Worm (Caenorhabditis elegans) whole organism, early embryonic: ENCODE results near the gene fbxc-7.

Source experiments
- B0310.2 ChIP-seq: sonication (generic microtip); optimal IDR thresholded peaks from 2 replicates; lab custom pipeline; 2016; ENCODE audit warnings: mild to moderate bottlenecking, missing genetic modification characterization, missing compliant biosample characterization
- F13C5.2 ChIP-seq: sonication (generic microtip); optimal IDR thresholded peaks from 2 replicates; lab custom pipeline; 2017; ENCODE audit warnings: mild to moderate bottlenecking, missing genetic modification characterization, inconsistent platforms, missing compliant biosample characterization
- aly-1 ChIP-seq: sonication (generic microtip); optimal IDR thresholded peaks from 2 replicates; lab custom pipeline; 2016; ENCODE audit warnings: missing genetic modification characterization, missing compliant biosample characterization
- ama-1 ChIP-seq: fragments of 150-350 bp; optimal IDR thresholded peaks from 2 replicates; lab custom pipeline; 2014
- ceh-36 ChIP-seq: sonication (generic microtip); optimal IDR thresholded peaks from 2 replicates; lab custom pipeline; 2016; ENCODE audit warnings: missing genetic modification characterization, inconsistent platforms, missing compliant biosample characterization
- flt-1 ChIP-seq: fragments of 200-800 bp; sonication (Bioruptor generic); IDR thresholded peaks from 2 replicates; pipeline ENCODE4 v1.3.6; 2022; ENCODE audit warnings: missing genetic modification characterization, missing compliant biosample characterization
- hmbx-1 ChIP-seq: sonication (generic microtip); optimal IDR thresholded peaks from 2 replicates; lab custom pipeline; 2016; ENCODE audit warnings: mild to moderate bottlenecking, missing genetic modification characterization, missing compliant biosample characterization
- hmg-4 ChIP-seq: fragments of 200-800 bp; sonication (Bioruptor generic); optimal IDR thresholded peaks from 2 replicates; lab custom pipeline; 2018; ENCODE audit warnings: mild to moderate bottlenecking, missing genetic modification characterization, missing compliant biosample characterization
- pes-1 ChIP-seq: fragments of 200-800 bp; sonication (Bioruptor generic); IDR thresholded peaks from 2 replicates; pipeline ENCODE4 v1.3.6; 2022; ENCODE audit warnings: missing genetic modification reagents, missing genetic modification characterization, missing compliant biosample characterization
- scrt-1 ChIP-seq: fragments of 200-800 bp; sonication (Bioruptor generic); IDR thresholded peaks from 2 replicates; pipeline ENCODE4 v1.3.6; 2022; ENCODE audit warnings: missing genetic modification characterization, missing compliant biosample characterization
- sea-1 ChIP-seq: fragments of 200-800 bp; sonication (Bioruptor generic); conservative IDR thresholded peaks from 2 replicates; pipeline ENCODE4 v1.3.6; 2022; ENCODE audit warnings: missing genetic modification characterization, missing compliant biosample characterization

DNA sequence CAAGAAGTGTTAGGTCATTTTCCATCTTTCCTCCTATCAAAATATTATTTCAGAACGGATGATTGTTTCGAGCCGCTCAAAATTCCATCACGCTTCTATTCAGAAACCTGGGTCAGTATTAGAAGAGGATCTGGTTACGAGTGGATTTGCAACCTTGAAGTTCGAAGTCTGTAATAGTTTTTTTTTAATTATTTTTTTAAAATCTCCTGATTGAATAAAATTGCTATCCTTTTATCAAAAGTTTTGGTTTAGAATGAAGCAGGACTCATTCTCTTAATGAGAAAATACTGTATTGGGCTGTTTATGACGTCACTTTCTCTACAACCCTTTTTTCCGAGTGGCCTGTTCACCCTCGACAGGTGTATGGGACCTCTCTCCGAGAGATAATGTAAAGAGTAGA is 33.7 kb downstream of the fbxc-7 start, which contains the start of gene fbxc-39:
- TF ChIP-seq ama-1 (lab: Kevin White, UChicago) (no peak), flt-1 (GFP tag; lab: Robert Waterston, UW) (no peak), aly-1 (tag; lab: Kevin White, UChicago) (no peak), scrt-1 (no peak), F13C5.2 (no peak), hmg-4 (no peak), pes-1 (GFP tag; lab: Robert Waterston, UW) (no peak), hmbx-1 (tag; lab: Kevin White, UChicago) (no peak), B0310.2 (no peak), sea-1 (GFP tag; lab: Robert Waterston, UW) (no peak), ceh-36 (tag; lab: Kevin White, UChicago) (no peak)
